Worm (Caenorhabditis elegans) whole organism, midembryonic: ENCODE measurements around the gene mig-21.

Experiments
- cog-1 ChIP-seq: sonication (generic microtip); optimal IDR thresholded peaks from 2 replicates; lab custom pipeline; 2016; ENCODE audit warnings: missing genetic modification characterization, missing compliant biosample characterization
- flt-1 ChIP-seq: fragments of 200-800 bp; sonication (Bioruptor generic); IDR thresholded peaks from 2 replicates; pipeline ENCODE4 v1.3.6; 2022; ENCODE audit warnings: missing genetic modification characterization, missing compliant biosample characterization
- klf-2 ChIP-seq: fragments of 200-800 bp; sonication (Bioruptor generic); conservative IDR thresholded peaks from 2 replicates; pipeline ENCODE4 v1.3.6; 2022; ENCODE audit warnings: missing genetic modification reagents, missing genetic modification characterization, missing compliant biosample characterization
- ref-1 ChIP-seq: fragments of 200-800 bp; sonication (Bioruptor generic); conservative IDR thresholded peaks from 2 replicates; pipeline ENCODE4 v1.3.6; 2022; ENCODE audit warnings: missing genetic modification reagents, missing genetic modification characterization, missing compliant biosample characterization
- tab-1 ChIP-seq: fragments of 200-800 bp; sonication (Bioruptor generic); IDR thresholded peaks from 2 replicates; pipeline ENCODE4 v1.3.6; 2022; ENCODE audit warnings: missing genetic modification characterization, missing compliant biosample characterization

- TF ChIP-seq flt-1 (GFP tag; lab: Robert Waterston, UW) (no peak), tab-1 (no peak), ref-1 (GFP tag; lab: Robert Waterston, UW) (no peak), cog-1 (tag; lab: Kevin White, UChicago) (no peak), klf-2 (GFP tag; lab: Robert Waterston, UW) (no peak)
These were observed 39.3 kb upstream of the mig-21 start for ce11 chrIII:5917365-5917958.
